Worm (Caenorhabditis elegans) whole organism, L3 larva: ENCODE measurements around the gene R166.3.

ENCODE experiments used
- R02D3.7 ChIP-seq: fragments of 150-350 bp; optimal IDR thresholded peaks from 2 replicates; lab custom pipeline; 2014; ENCODE audit warnings: missing biosample characterization, missing genetic modification characterization
- ama-1 ChIP-seq: fragments of 150-350 bp; optimal IDR thresholded peaks from 2 replicates; lab custom pipeline; 2018
- ceh-16 ChIP-seq: sonication (generic microtip); optimal IDR thresholded peaks from 2 replicates; lab custom pipeline; 2017; ENCODE audit warnings: missing biosample characterization, missing genetic modification characterization
- ceh-82 ChIP-seq: fragments of 150-350 bp; optimal IDR thresholded peaks from 2 replicates; lab custom pipeline; 2014; ENCODE audit warnings: missing biosample characterization, missing genetic modification characterization
- daf-12 ChIP-seq: fragments of 150-350 bp; optimal IDR thresholded peaks from 2 replicates; lab custom pipeline; 2014; ENCODE audit warnings: missing biosample characterization, missing genetic modification reagents, missing genetic modification characterization
- egl-5 ChIP-seq: fragments of 150-350 bp; optimal IDR thresholded peaks from 2 replicates; lab custom pipeline; 2017; ENCODE audit warnings: missing biosample characterization, missing genetic modification reagents, missing genetic modification characterization, inconsistent platforms
- elt-2 ChIP-seq: sonication (generic microtip); optimal IDR thresholded peaks from 2 replicates; lab custom pipeline; 2016; ENCODE audit warnings: missing genetic modification reagents, mild to moderate bottlenecking, missing genetic modification characterization, missing compliant biosample characterization
- eor-1 ChIP-seq, 2 experiments: fragments of 150-350 bp; optimal IDR thresholded peaks; 2 replicates each; lab custom pipeline; 2014 to 2018; ENCODE audit warnings: missing biosample characterization in 2 of 2, missing genetic modification characterization in 2 of 2
- fkh-10 ChIP-seq: sonication (generic microtip); optimal IDR thresholded peaks from 2 replicates; lab custom pipeline; 2017; ENCODE audit warnings: missing biosample characterization, missing genetic modification reagents, missing genetic modification characterization
- hmg-11 ChIP-seq: sonication (generic microtip); optimal IDR thresholded peaks from 2 replicates; lab custom pipeline; 2016; ENCODE audit warnings: missing genetic modification characterization, missing compliant biosample characterization
- jun-1 ChIP-seq: fragments of 150-350 bp; optimal IDR thresholded peaks from 2 replicates; lab custom pipeline; 2014; ENCODE audit warnings: missing biosample characterization, missing genetic modification reagents, missing genetic modification characterization
- lin-15B ChIP-seq: fragments of 150-350 bp; optimal IDR thresholded peaks from 2 replicates; lab custom pipeline; 2014; ENCODE audit warnings: missing biosample characterization, missing genetic modification characterization
- lin-39 ChIP-seq: fragments of 150-350 bp; optimal IDR thresholded peaks from 2 replicates; lab custom pipeline; 2018; ENCODE audit warnings: missing biosample characterization, missing genetic modification reagents, missing genetic modification characterization
- mdl-1 ChIP-seq: fragments of 150-350 bp; optimal IDR thresholded peaks from 2 replicates; lab custom pipeline; 2014; ENCODE audit warnings: missing biosample characterization, missing genetic modification characterization
- nfya-1 ChIP-seq: sonication (generic microtip); optimal IDR thresholded peaks from 2 replicates; lab custom pipeline; 2017; ENCODE audit warnings: missing genetic modification characterization, mild to moderate bottlenecking, missing compliant biosample characterization, antibody characterized with exemption, moderate library complexity; ENCODE audit not compliant: insufficient read depth
- nhr-11 ChIP-seq: fragments of 150-350 bp; optimal IDR thresholded peaks from 2 replicates; lab custom pipeline; 2014; ENCODE audit warnings: missing biosample characterization, missing genetic modification characterization
- nhr-23 ChIP-seq: fragments of 150-350 bp; optimal IDR thresholded peaks from 2 replicates; lab custom pipeline; 2014; ENCODE audit warnings: missing biosample characterization, missing genetic modification reagents, missing genetic modification characterization
- nhr-25 ChIP-seq: sonication (generic microtip); optimal IDR thresholded peaks from 2 replicates; lab custom pipeline; 2017; ENCODE audit warnings: missing biosample characterization, missing genetic modification characterization
- nhr-43 ChIP-seq: sonication (generic microtip); optimal IDR thresholded peaks from 2 replicates; lab custom pipeline; 2016; ENCODE audit warnings: mild to moderate bottlenecking, missing genetic modification characterization, missing compliant biosample characterization; ENCODE audit not compliant: poor library complexity, severe bottlenecking
- nhr-76 ChIP-seq: fragments of 150-350 bp; sonication (generic microtip); optimal IDR thresholded peaks from 5 replicates; lab custom pipeline; 2014; ENCODE audit warnings: missing biosample characterization, missing genetic modification characterization
- pha-4 ChIP-seq: fragments of 150-350 bp; optimal IDR thresholded peaks from 2 replicates; lab custom pipeline; 2014; ENCODE audit warnings: missing biosample characterization, missing genetic modification reagents, missing genetic modification characterization
- pqm-1 ChIP-seq: fragments of 150-350 bp; optimal IDR thresholded peaks from 2 replicates; lab custom pipeline; 2017; ENCODE audit warnings: missing biosample characterization, missing genetic modification characterization, inconsistent platforms
- skn-1 ChIP-seq: fragments of 150-350 bp; optimal IDR thresholded peaks from 2 replicates; lab custom pipeline; 2014; ENCODE audit warnings: missing biosample characterization, missing genetic modification characterization
- snpc-4 ChIP-seq: fragments of 150-350 bp; optimal IDR thresholded peaks from 2 replicates; lab custom pipeline; 2014; ENCODE audit warnings: missing biosample characterization, missing genetic modification characterization
- unc-39 ChIP-seq: sonication (generic microtip); optimal IDR thresholded peaks from 4 replicates; lab custom pipeline; 2017; ENCODE audit warnings: missing biosample characterization, missing genetic modification characterization
- unc-62 ChIP-seq: fragments of 150-350 bp; sonication (generic microtip); optimal IDR thresholded peaks from 4 replicates; lab custom pipeline; 2014; ENCODE audit warnings: missing biosample characterization, missing genetic modification reagents, missing genetic modification characterization
- zag-1 ChIP-seq: fragments of 150-350 bp; optimal IDR thresholded peaks from 2 replicates; lab custom pipeline; 2014; ENCODE audit warnings: missing biosample characterization, missing genetic modification characterization
- ztf-11 ChIP-seq: fragments of 150-350 bp; optimal IDR thresholded peaks from 2 replicates; lab custom pipeline; 2014; ENCODE audit warnings: missing biosample characterization, missing genetic modification characterization
- ztf-4 ChIP-seq: fragments of 150-350 bp; optimal IDR thresholded peaks from 2 replicates; lab custom pipeline; 2014; ENCODE audit warnings: missing biosample characterization, missing genetic modification characterization

R166.3 gene

DNA sequence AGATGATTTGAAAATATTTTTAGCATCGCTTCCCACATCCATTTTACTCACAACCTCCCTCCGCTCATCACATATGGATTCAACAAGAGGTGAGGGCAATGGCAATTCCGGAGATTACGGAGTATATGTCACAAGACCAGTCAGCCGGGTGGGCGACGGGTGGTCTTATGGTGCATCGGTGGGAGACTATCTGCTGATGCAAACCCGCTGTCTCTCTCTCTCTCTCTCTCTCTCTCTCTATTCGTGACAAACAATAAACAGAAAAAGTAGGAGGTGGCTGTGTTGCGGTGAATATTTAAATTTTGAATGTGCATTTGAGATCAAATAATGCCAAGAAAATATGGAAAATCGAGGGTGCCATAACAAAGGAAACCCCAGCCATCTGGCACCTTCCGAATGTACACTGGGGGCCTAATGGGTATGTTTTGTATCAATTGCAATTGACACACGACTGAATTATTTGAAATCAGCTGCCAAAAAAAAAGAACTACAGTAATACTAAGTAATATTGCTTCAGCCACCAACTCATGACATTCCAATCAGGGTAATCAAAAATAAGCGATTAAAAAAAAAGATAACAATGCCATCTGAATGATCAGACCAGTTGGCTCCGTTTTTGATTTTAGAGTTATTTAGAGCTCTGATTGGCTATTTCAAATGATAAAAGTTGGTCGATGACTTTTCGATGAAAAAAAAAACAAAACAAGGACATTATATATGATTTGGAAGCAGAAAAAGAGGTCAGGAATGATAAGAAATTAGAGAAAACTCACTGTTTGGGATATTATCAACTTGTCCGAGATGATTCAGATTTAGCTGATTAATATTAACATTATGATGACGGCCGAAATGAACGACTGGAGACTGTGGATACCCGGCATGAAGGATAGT lies 8.9 kb upstream of the R166.3 start:
- TF ChIP-seq pqm-1 (peak; percentile 51), nhr-25 (tag; lab: Kevin White, UChicago) (peak; percentile 31), elt-2 (peak; percentile 25), ztf-11 (tag; lab: Kevin White, UChicago) (no peak), nfya-1 (tag; lab: Kevin White, UChicago) (peak; percentile 53), jun-1 (tag; lab: Kevin White, UChicago) (peak; percentile 61), ceh-16 (tag; lab: Kevin White, UChicago) (no peak), ama-1 (lab: Kevin White, UChicago) (peak; percentile 85)

DNA sequence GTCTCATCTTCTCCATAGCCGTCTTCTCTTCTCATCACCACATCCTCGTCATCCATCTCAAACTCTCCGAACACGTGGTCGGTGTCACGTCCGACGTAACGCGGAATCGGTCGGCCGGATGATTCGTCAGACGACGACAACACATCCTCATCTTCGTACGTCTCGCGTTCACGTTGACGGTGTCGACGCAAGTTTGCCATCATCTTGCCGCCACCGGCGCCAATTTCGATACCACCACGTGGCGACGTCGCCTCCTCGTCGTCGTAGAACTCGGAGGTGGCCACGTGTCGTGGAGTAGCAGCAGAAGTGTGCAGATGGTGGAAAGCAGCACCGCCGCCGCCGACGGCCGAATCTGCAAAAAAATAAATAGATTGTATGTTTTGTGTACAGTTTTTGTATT lies 8.2 kb upstream of the R166.3 start:
- no peak for TF ChIP-seq unc-62 (GFP tag; lab: Kevin White, UChicago)
- TF ChIP-seq nhr-23 (tag; lab: Kevin White, UChicago), result no peak
- TF ChIP-seq lin-39 (tag; lab: Kevin White, UChicago), result peak; percentile 3
- no peak for TF ChIP-seq nfya-1 (tag; lab: Kevin White, UChicago)
- TF ChIP-seq daf-12, result no peak
- no peak for TF ChIP-seq hmg-11 (tag; lab: Kevin White, UChicago)
- TF ChIP-seq nhr-25 (tag; lab: Kevin White, UChicago), result peak; percentile 4
- TF ChIP-seq egl-5 (tag; lab: Kevin White, UChicago), result no peak
- TF ChIP-seq nhr-76 (tag; lab: Kevin White, UChicago), result no peak
- TF ChIP-seq mdl-1, result no peak
- TF ChIP-seq ztf-11 (tag; lab: Kevin White, UChicago), result no peak

- no peak for TF ChIP-seq snpc-4
- TF ChIP-seq skn-1, result no peak
- peak; percentile 3 for TF ChIP-seq nhr-11 (tag; lab: Kevin White, UChicago)
- TF ChIP-seq mdl-1, result no peak
- no peak for TF ChIP-seq unc-39 (tag; lab: Kevin White, UChicago)
- TF ChIP-seq zag-1 (tag; lab: Kevin White, UChicago), result no peak
- no peak for TF ChIP-seq R02D3.7 (tag; lab: Kevin White, UChicago)
- no peak for TF ChIP-seq ceh-82 (tag; lab: Kevin White, UChicago)
- TF ChIP-seq ama-1 (lab: Kevin White, UChicago), result no peak
- TF ChIP-seq lin-39 (tag; lab: Kevin White, UChicago), result peak; percentile 14
- TF ChIP-seq pqm-1, result no peak
- peak; percentile 5 for TF ChIP-seq nfya-1 (tag; lab: Kevin White, UChicago)
- TF ChIP-seq ztf-4 (tag; lab: Kevin White, UChicago), result peak; percentile 36
- no peak for TF ChIP-seq daf-12
- no peak for TF ChIP-seq lin-15B (tag; lab: Kevin White, UChicago)
- TF ChIP-seq nhr-25 (tag; lab: Kevin White, UChicago), result peak; percentile 24
- TF ChIP-seq, all 47 proteins: peak for 5
Measured at ce11 chrII:10546784-10547087, 7.6 kb upstream of the R166.3 start.

- TF ChIP-seq zag-1 (tag; lab: Kevin White, UChicago) (no peak), daf-12 (no peak), unc-39 (tag; lab: Kevin White, UChicago) (no peak), pha-4 (tag; lab: Kevin White, UChicago) (peak; percentile 3), eor-1 (tag; optimal IDR thresholded peaks at IDR 0.05; lab: Kevin White, UChicago) (peak in 1 of 2 experiments; percentile 28), nfya-1 (tag; lab: Kevin White, UChicago) (peak; percentile 16), ama-1 (lab: Kevin White, UChicago) (peak; percentile 70), nhr-43 (peak; percentile 37)
- TF ChIP-seq, all 47 proteins: peak for 5
Measured at ce11 chrII:10545924-10546783, 7.0 kb upstream of the R166.3 start.

ce11 chrII:10545213-10545612 lies 6.1 kb upstream of the R166.3 start:
- TF ChIP-seq fkh-10 (GFP tag; lab: Kevin White, UChicago) (no peak), nhr-43 (peak; percentile 50), lin-39 (tag; lab: Kevin White, UChicago) (no peak), ama-1 (lab: Kevin White, UChicago) (peak; percentile 38), nhr-25 (tag; lab: Kevin White, UChicago) (peak; percentile 65)
